Fruit fly (Drosophila melanogaster) whole organism: Measurements from ENCODE around the gene soti.

ENCODE experiments used
- CG8478 ChIP-seq: fragments of >200 bp; optimal IDR thresholded peaks from 2 replicates; lab custom pipeline; 2018; ENCODE audit warnings: inconsistent platforms
- Dll ChIP-seq: fragments of >200 bp; optimal IDR thresholded peaks from 2 replicates; lab custom pipeline; 2017
- EcR ChIP-seq, 2 experiments: fragments of >200 bp; optimal IDR thresholded peaks; 2 replicates each; lab custom pipeline; 2017; ENCODE audit warnings: missing biosample characterization in 2 of 2, missing genetic modification characterization in 2 of 2, missing genetic modification reagents in 2 of 2
- pan ChIP-seq: fragments of >200 bp; optimal IDR thresholded peaks from 2 replicates; lab custom pipeline; 2017
- psq ChIP-seq: fragments of >200 bp; optimal IDR thresholded peaks from 2 replicates; lab custom pipeline; 2017
- usp ChIP-seq: fragments of >200 bp; optimal IDR thresholded peaks from 2 replicates; lab custom pipeline; 2017; ENCODE audit warnings: missing biosample characterization, missing genetic modification characterization, mixed read lengths

Gene soti

dm6 chr3R:14410396-14410795 is 28.9 kb upstream of the soti start:
- TF ChIP-seq EcR (GFP tag; optimal IDR thresholded peaks at IDR 0.05; lab: Kevin White, UChicago) (no peak), pan (no peak), Dll (lab: Kevin White, UChicago) (no peak), usp (GFP tag; lab: Kevin White, UChicago) (no peak), CG8478 (lab: Kevin White, UChicago) (no peak), psq (lab: Kevin White, UChicago) (no peak)

dm6 chr3R:14406648-14407047 is 25.1 kb upstream of the soti start:
- TF ChIP-seq CG8478 (lab: Kevin White, UChicago) (no peak), EcR (GFP tag; optimal IDR thresholded peaks at IDR 0.05; lab: Kevin White, UChicago) (no peak), psq (lab: Kevin White, UChicago) (no peak), Dll (lab: Kevin White, UChicago) (no peak), pan (no peak)

- TF ChIP-seq EcR (GFP tag; optimal IDR thresholded peaks at IDR 0.05; lab: Kevin White, UChicago) (no peak), CG8478 (lab: Kevin White, UChicago) (no peak), Dll (lab: Kevin White, UChicago) (no peak), usp (GFP tag; lab: Kevin White, UChicago) (no peak), pan (no peak), psq (lab: Kevin White, UChicago) (no peak)
Observed at dm6 chr3R:14405312-14405711, 23.8 kb upstream of the soti start.

- TF ChIP-seq EcR (GFP tag; optimal IDR thresholded peaks at IDR 0.05; lab: Kevin White, UChicago) = no peak
- TF ChIP-seq usp (GFP tag; lab: Kevin White, UChicago) = no peak
- no peak for TF ChIP-seq pan
- TF ChIP-seq Dll (lab: Kevin White, UChicago) = no peak
- TF ChIP-seq psq (lab: Kevin White, UChicago) = no peak
- no peak for TF ChIP-seq CG8478 (lab: Kevin White, UChicago)
Observed at dm6 chr3R:14399375-14399774, 17.9 kb upstream of the soti start.

dm6 chr3R:14398620-14399019 is 17.1 kb upstream of the soti start:
- TF ChIP-seq CG8478 (lab: Kevin White, UChicago) (no peak), pan (no peak), psq (lab: Kevin White, UChicago) (no peak), EcR (GFP tag; optimal IDR thresholded peaks at IDR 0.05; lab: Kevin White, UChicago) (no peak), usp (GFP tag; lab: Kevin White, UChicago) (no peak), Dll (lab: Kevin White, UChicago) (no peak)

dm6 chr3R:14397927-14398326 is 16.4 kb upstream of the soti start:
- TF ChIP-seq pan = no peak
- TF ChIP-seq EcR (GFP tag; optimal IDR thresholded peaks at IDR 0.05; lab: Kevin White, UChicago) = no peak
- TF ChIP-seq usp (GFP tag; lab: Kevin White, UChicago) = no peak
- no peak for TF ChIP-seq psq (lab: Kevin White, UChicago)
- TF ChIP-seq CG8478 (lab: Kevin White, UChicago) = no peak
- no peak for TF ChIP-seq Dll (lab: Kevin White, UChicago)

- no peak for TF ChIP-seq usp (GFP tag; lab: Kevin White, UChicago)
- TF ChIP-seq CG8478 (lab: Kevin White, UChicago) = peak; percentile 16
Observed at dm6 chr3R:14391281-14391680, 9.8 kb upstream of the soti start.

- no peak for TF ChIP-seq EcR (GFP tag; optimal IDR thresholded peaks at IDR 0.05; lab: Kevin White, UChicago)
Observed at dm6 chr3R:14390465-14390864, 9.0 kb upstream of the soti start.

dm6 chr3R:14389258-14389657 is 7.8 kb upstream of the soti start:
- TF ChIP-seq CG8478 (lab: Kevin White, UChicago) (no peak), EcR (GFP tag; optimal IDR thresholded peaks at IDR 0.05; lab: Kevin White, UChicago) (no peak), usp (GFP tag; lab: Kevin White, UChicago) (no peak), Dll (lab: Kevin White, UChicago) (no peak), pan (no peak), psq (lab: Kevin White, UChicago) (no peak)

- no peak for TF ChIP-seq Dll (lab: Kevin White, UChicago)
- TF ChIP-seq psq (lab: Kevin White, UChicago) = no peak
- TF ChIP-seq pan = peak; percentile 54
- no peak for TF ChIP-seq CG8478 (lab: Kevin White, UChicago)
Observed at dm6 chr3R:14387840-14388239, 6.3 kb upstream of the soti start.

- TF ChIP-seq EcR (GFP tag; optimal IDR thresholded peaks at IDR 0.05; lab: Kevin White, UChicago) = no peak
Observed at dm6 chr3R:14386088-14386822, 4.8 kb upstream of the soti start.

- TF ChIP-seq CG8478 (lab: Kevin White, UChicago) (no peak), EcR (GFP tag; optimal IDR thresholded peaks at IDR 0.05; lab: Kevin White, UChicago) (no peak), usp (GFP tag; lab: Kevin White, UChicago) (no peak), Dll (lab: Kevin White, UChicago) (no peak), psq (lab: Kevin White, UChicago) (no peak), pan (no peak)
Observed at dm6 chr3R:14384502-14384901, 3.0 kb upstream of the soti start.
